Fruit fly (Drosophila melanogaster): ENCODE results near the gene CG9386.

dm6 chr3R:9601949-9602348 is 46.7 kb upstream of the CG9386 start:
- TF ChIP-seq CG14655 (GFP tag; optimal IDR thresholded peaks at IDR 0.05): no peak
- TF ChIP-seq EcR (GFP tag; optimal IDR thresholded peaks at IDR 0.05): no peak
- TF ChIP-seq CG12605 (GFP tag; IDR thresholded peaks at IDR 0.05): no peak
- TF ChIP-seq CG8301 (tag; optimal IDR thresholded peaks at IDR 0.05): no peak
- TF ChIP-seq Pif1B (GFP tag; optimal IDR thresholded peaks at IDR 0.05): no peak
- no peak for TF ChIP-seq fd96Ca (GFP tag; IDR thresholded peaks at IDR 0.05)
- TF ChIP-seq CG34367 (tag; optimal IDR thresholded peaks at IDR 0.05): no peak
- no peak for TF ChIP-seq Ets98B (GFP tag; IDR thresholded peaks at IDR 0.05)

All from whole organism, pupa.